Fruit fly (Drosophila melanogaster): ENCODE results near the gene swa.

Gene swa

dm6 chrX:6350213-6350679, 15.3 kb downstream of the swa start, which contains the start of the genes ND-B16.6 and kdn:
Gene ND-B16.6, minus strand, starts transcription at chrX:6350401.
Gene kdn, plus strand, starts transcription at chrX:6350629.
- TF ChIP-seq rgr (GFP tag; optimal IDR thresholded peaks at IDR 0.05) = no peak
- TF ChIP-seq Dfd (GFP tag; optimal IDR thresholded peaks at IDR 0.05) = no peak

dm6 chrX:6349231-6349630, 16.3 kb downstream of the swa start:
- no peak for TF ChIP-seq Vsx2 (GFP tag; optimal IDR thresholded peaks at IDR 0.05; ENCODE audit: partially characterized antibody)
- no peak for TF ChIP-seq Jra (GFP tag; optimal IDR thresholded peaks at IDR 0.05)
- no peak for TF ChIP-seq Sp1 (GFP tag; optimal IDR thresholded peaks at IDR 0.05)
- TF ChIP-seq Myc (optimal IDR thresholded peaks at IDR 0.05) = no peak
- TF ChIP-seq Rel (GFP tag; optimal IDR thresholded peaks at IDR 0.05) = no peak
- TF ChIP-seq Rel (tag; optimal IDR thresholded peaks at IDR 0.05) = peak; percentile 92
- TF ChIP-seq OdsH (GFP tag; optimal IDR thresholded peaks at IDR 0.05) = no peak
- no peak for TF ChIP-seq Hr83 (GFP tag; optimal IDR thresholded peaks at IDR 0.05; ENCODE audit: poor library complexity, severe bottlenecking)

DNA sequence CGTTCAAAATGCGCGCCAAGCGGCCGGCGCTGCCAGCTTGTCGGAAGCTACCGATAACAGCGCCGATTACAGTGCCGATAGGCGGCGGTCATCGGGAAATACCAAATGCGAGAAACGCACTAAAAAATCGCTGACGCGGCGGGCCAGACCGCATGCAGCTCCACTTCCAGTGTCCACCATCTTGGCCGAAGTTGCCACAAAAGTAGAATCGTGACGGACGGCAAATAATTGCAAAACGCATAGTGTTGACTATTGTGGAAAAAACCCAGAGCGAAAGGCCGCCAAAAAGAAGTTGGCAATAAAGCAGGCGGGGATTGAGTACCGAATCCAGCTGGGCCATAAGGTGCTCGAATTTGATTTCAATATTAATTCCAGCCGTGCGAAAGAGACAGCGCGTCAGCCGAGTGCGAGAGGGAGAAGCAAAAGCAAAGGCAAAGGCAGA, 18.6 kb downstream of the swa start, which contains the start of gene CG3847:
Gene CG3847 (plus strand): TSS at position 178 of the 442 bp plus-strand sequence.
- TF ChIP-seq woc (GFP tag; optimal IDR thresholded peaks at IDR 0.05) (no peak), h (GFP tag; optimal IDR thresholded peaks at IDR 0.05) (peak; percentile 39), brk (GFP tag; optimal IDR thresholded peaks at IDR 0.05) (no peak), Sp1 (GFP tag; optimal IDR thresholded peaks at IDR 0.05) (peak; percentile 55), Hr78 (GFP tag; optimal IDR thresholded peaks at IDR 0.05) (no peak), CrebA (GFP tag; optimal IDR thresholded peaks at IDR 0.05; ENCODE audit: borderline replicate concordance) (no peak), Dif (GFP tag; optimal IDR thresholded peaks at IDR 0.05; ENCODE audit: partially characterized antibody) (no peak), CG9705 (GFP tag; optimal IDR thresholded peaks at IDR 0.05) (peak; percentile 22), dmrt93B (GFP tag; optimal IDR thresholded peaks at IDR 0.05) (no peak), Hr83 (GFP tag; optimal IDR thresholded peaks at IDR 0.05; ENCODE audit: poor library complexity, severe bottlenecking) (no peak), sage (GFP tag; optimal IDR thresholded peaks at IDR 0.05) (no peak), N (GFP tag; optimal IDR thresholded peaks at IDR 0.05) (no peak), dl (GFP tag; optimal IDR thresholded peaks at IDR 0.05; ENCODE audit: insufficient read depth in 1 of 2, partially characterized antibody in 2 of 2) (peak in 1 of 2 experiments; percentile 23), dsf (GFP tag; optimal IDR thresholded peaks at IDR 0.05; ENCODE audit: borderline replicate concordance) (peak; percentile 12), ey (GFP tag; optimal IDR thresholded peaks at IDR 0.05) (peak; percentile 20), usp (GFP tag; optimal IDR thresholded peaks at IDR 0.05) (no peak), pan (optimal IDR thresholded peaks at IDR 0.05) (no peak), Abd-B (GFP tag; optimal IDR thresholded peaks at IDR 0.05) (no peak), Dfd (GFP tag; optimal IDR thresholded peaks at IDR 0.05) (no peak), Myc (optimal IDR thresholded peaks at IDR 0.05) (no peak), Mio (GFP tag; optimal IDR thresholded peaks at IDR 0.05) (no peak), HLH106 (tag; optimal IDR thresholded peaks at IDR 0.05) (peak; percentile 20), fru (GFP tag; optimal IDR thresholded peaks at IDR 0.05) (peak; percentile 9), CG32264 (GFP tag; optimal IDR thresholded peaks at IDR 0.05) (no peak), Rel (GFP tag; optimal IDR thresholded peaks at IDR 0.05) (no peak), Rel (tag; optimal IDR thresholded peaks at IDR 0.05) (peak; percentile 72), Vsx2 (GFP tag; optimal IDR thresholded peaks at IDR 0.05; ENCODE audit: partially characterized antibody) (no peak), tai (GFP tag; optimal IDR thresholded peaks at IDR 0.05) (no peak), Hnf4 (GFP tag; optimal IDR thresholded peaks at IDR 0.05) (peak; percentile 55), foxo (GFP tag; optimal IDR thresholded peaks at IDR 0.05) (peak in 1 of 2 experiments; percentile 48), sv (GFP tag; optimal IDR thresholded peaks at IDR 0.05) (no peak), rgr (GFP tag; optimal IDR thresholded peaks at IDR 0.05) (peak; percentile 63), psq (GFP tag; optimal IDR thresholded peaks at IDR 0.05) (peak; percentile 68), br (GFP tag; optimal IDR thresholded peaks at IDR 0.05) (peak; percentile 56), jim (GFP tag; optimal IDR thresholded peaks at IDR 0.05) (no peak), OdsH (GFP tag; optimal IDR thresholded peaks at IDR 0.05) (peak; percentile 39), Jra (GFP tag; optimal IDR thresholded peaks at IDR 0.05) (no peak), GATAd (GFP tag; optimal IDR thresholded peaks at IDR 0.05) (no peak), lola (GFP tag; optimal IDR thresholded peaks at IDR 0.05) (no peak)
